Worm (Caenorhabditis elegans) whole organism, L4 larva: ENCODE data around the gene R11E3.19.

ENCODE experiments used
- jun-1 ChIP-seq: fragments of 150-350 bp; optimal IDR thresholded peaks from 2 replicates; lab custom pipeline; 2014; ENCODE audit warnings: missing biosample characterization, missing genetic modification reagents, missing genetic modification characterization
- pha-4 ChIP-seq, 2 experiments: fragments of 150-350 bp in 1 of 2; fragments of 200-800 bp in 1 of 2; sonication (Bioruptor generic) in 1 of 2; IDR thresholded peaks in 1 of 2; optimal IDR thresholded peaks in 1 of 2; 2 replicates each; pipeline versions ENCODE4 v1.3.6 to Lab custom; 2014 to 2022; ENCODE audit warnings: missing genetic modification characterization in 2 of 2, missing genetic modification reagents in 2 of 2, missing biosample characterization in 1 of 2, missing compliant biosample characterization in 1 of 2
- pqm-1 ChIP-seq: sonication (generic microtip); optimal IDR thresholded peaks from 2 replicates; lab custom pipeline; 2017; ENCODE audit warnings: missing biosample characterization, missing genetic modification characterization

DNA sequence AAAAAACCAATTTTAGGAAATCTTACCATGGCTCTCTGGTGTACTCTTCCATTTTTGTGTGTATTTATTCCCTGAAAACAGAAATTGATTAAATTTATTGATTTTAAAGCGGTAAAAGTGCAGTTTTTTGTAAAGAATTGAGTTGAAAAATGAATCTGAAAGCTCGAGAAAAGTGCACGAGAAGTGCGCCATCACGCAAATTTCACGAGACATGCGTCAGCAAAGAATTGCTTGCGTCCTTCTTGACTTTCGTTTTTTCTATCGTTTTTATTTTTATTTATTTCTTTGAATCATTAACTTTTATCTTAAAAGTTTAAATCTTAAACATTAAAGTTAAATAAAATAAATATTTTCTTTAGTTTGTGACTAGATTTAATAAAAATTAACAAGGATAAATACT, 30.5 kb downstream of the R11E3.19 start, which contains the start of gene timm-17B.1:
- no peak for TF ChIP-seq pqm-1 (tag; lab: Kevin White, UChicago)
- TF ChIP-seq pha-4 (GFP tag; IDR thresholded peaks at IDR 0.05; lab: Robert Waterston, UW) = no peak
- peak; percentile 65 for TF ChIP-seq pha-4 (tag; optimal IDR thresholded peaks at IDR 0.05; lab: Kevin White, UChicago)
- no peak for TF ChIP-seq jun-1 (tag; lab: Kevin White, UChicago)
